Worm (Caenorhabditis elegans) whole organism, L1 larva: ENCODE results near the gene chin-1.

Experiments used
- C34B4.2 ChIP-seq: sonication (generic microtip); optimal IDR thresholded peaks from 2 replicates; lab custom pipeline; 2017; ENCODE audit warnings: mild to moderate bottlenecking, missing genetic modification characterization, missing compliant biosample characterization
- blmp-1 ChIP-seq: fragments of 150-350 bp; optimal IDR thresholded peaks from 2 replicates; lab custom pipeline; 2014; ENCODE audit warnings: missing biosample characterization, missing genetic modification characterization
- ceh-63 ChIP-seq: fragments of 200-800 bp; sonication (Bioruptor generic); optimal IDR thresholded peaks from 2 replicates; lab custom pipeline; 2018; ENCODE audit warnings: mild to moderate bottlenecking, missing genetic modification characterization, missing compliant biosample characterization
- dpl-1 ChIP-seq, 3 experiments: fragments of 150-350 bp in 2 of 3; sonication (generic microtip) in 1 of 3; optimal IDR thresholded peaks; 2 replicates each; lab custom pipeline; 2014 to 2017; ENCODE audit warnings: missing biosample characterization in 3 of 3, missing genetic modification characterization in 3 of 3, missing genetic modification reagents in 3 of 3
- elt-2 ChIP-seq: sonication (generic microtip); optimal IDR thresholded peaks from 2 replicates; lab custom pipeline; 2016; ENCODE audit warnings: missing genetic modification characterization, mild to moderate bottlenecking, inconsistent platforms, missing compliant biosample characterization, missing genetic modification reagents
- lin-15B ChIP-seq: fragments of 150-350 bp; sonication (generic microtip); optimal IDR thresholded peaks from 3 replicates; lab custom pipeline; 2014; ENCODE audit warnings: missing biosample characterization, missing genetic modification characterization
- lin-35 ChIP-seq, 2 experiments: fragments of 150-350 bp; optimal IDR thresholded peaks; 2 replicates each; lab custom pipeline; 2014; ENCODE audit warnings: missing biosample characterization in 2 of 2, missing genetic modification characterization in 2 of 2, missing genetic modification reagents in 2 of 2
- lin-39 ChIP-seq: fragments of 150-350 bp; optimal IDR thresholded peaks from 2 replicates; lab custom pipeline; 2014; ENCODE audit warnings: missing biosample characterization, missing genetic modification reagents, missing genetic modification characterization
- pag-3 ChIP-seq: sonication (generic microtip); optimal IDR thresholded peaks from 2 replicates; lab custom pipeline; 2017; ENCODE audit warnings: missing genetic modification characterization, mild to moderate bottlenecking, missing compliant biosample characterization, antibody characterized with exemption, borderline replicate concordance; ENCODE audit not compliant: insufficient read depth

ce11 chrIII:981960-982359, 55.1 kb downstream of the chin-1 start:
- TF ChIP-seq lin-15B (tag; lab: Kevin White, UChicago) (no peak), dpl-1 (GFP tag; optimal IDR thresholded peaks at IDR 0.05; lab: Kevin White, UChicago) (peak; percentile 0 to 3 (median 2)), pag-3 (tag; lab: Kevin White, UChicago) (no peak), lin-35 (GFP tag; optimal IDR thresholded peaks at IDR 0.05; lab: Kevin White, UChicago) (peak; percentile 19 to 61), lin-39 (tag; lab: Kevin White, UChicago) (no peak), elt-2 (tag; lab: Kevin White, UChicago) (no peak), ceh-63 (GFP tag; lab: Kevin White, UChicago) (no peak), C34B4.2 (no peak), blmp-1 (tag; lab: Kevin White, UChicago) (peak; percentile 49)
